Fruit fly (Drosophila melanogaster) whole organism, embryonic: Measurements from ENCODE around the gene CG32537.

Source experiments
- CG10431 ChIP-seq: fragments of 200-800 bp; sonication (Bioruptor generic); optimal IDR thresholded peaks from 3 replicates; lab custom pipeline; 2018; ENCODE audit warnings: missing biosample characterization, mild to moderate bottlenecking, missing genetic modification characterization
- CG11504 ChIP-seq: fragments of 200-800 bp; sonication (Bioruptor generic); optimal IDR thresholded peaks from 3 replicates; lab custom pipeline; 2019; ENCODE audit warnings: missing biosample characterization, mild to moderate bottlenecking, missing genetic modification characterization, moderate library complexity
- CG13894 ChIP-seq: fragments of 200-800 bp; sonication (Bioruptor generic); optimal IDR thresholded peaks from 3 replicates; lab custom pipeline; 2018; ENCODE audit warnings: missing biosample characterization, mild to moderate bottlenecking, missing genetic modification characterization, moderate library complexity
- CG15479 ChIP-seq: fragments of 200-800 bp; sonication (Bioruptor generic); optimal IDR thresholded peaks from 3 replicates; lab custom pipeline; 2019; ENCODE audit warnings: missing biosample characterization, mild to moderate bottlenecking, missing genetic modification characterization, moderate library complexity
- CG16863 ChIP-seq: fragments of 200-800 bp; sonication (Bioruptor generic); optimal IDR thresholded peaks from 3 replicates; lab custom pipeline; 2016; ENCODE audit warnings: missing biosample characterization, missing genetic modification characterization
- CG17186 ChIP-seq: fragments of 200-800 bp; sonication (Bioruptor generic); optimal IDR thresholded peaks from 3 replicates; lab custom pipeline; 2017; ENCODE audit warnings: missing biosample characterization, missing genetic modification reagents, missing genetic modification characterization
- CG18476 ChIP-seq: fragments of 200-800 bp; sonication (Bioruptor generic); optimal IDR thresholded peaks from 2 replicates; lab custom pipeline; 2016; ENCODE audit warnings: missing biosample characterization, mild to moderate bottlenecking, missing genetic modification characterization
- CG18619 ChIP-seq: fragments of 200-800 bp; sonication (Bioruptor generic); optimal IDR thresholded peaks from 3 replicates; lab custom pipeline; 2017; ENCODE audit warnings: missing biosample characterization, mild to moderate bottlenecking, missing genetic modification characterization
- CG2678 ChIP-seq: fragments of 200-800 bp; sonication (Bioruptor generic); optimal IDR thresholded peaks from 3 replicates; lab custom pipeline; 2019; ENCODE audit warnings: missing biosample characterization, mild to moderate bottlenecking, missing genetic modification characterization, moderate library complexity
- Gsc ChIP-seq: fragments of 200-800 bp; sonication (Bioruptor generic); IDR thresholded peaks from 2 replicates; pipeline ENCODE4 v1.3.6; 2022; ENCODE audit warnings: missing biosample characterization, missing genetic modification characterization
- Hey ChIP-seq: fragments of 200-800 bp; sonication (Bioruptor generic); optimal IDR thresholded peaks from 3 replicates; lab custom pipeline; 2018; ENCODE audit warnings: missing biosample characterization, mild to moderate bottlenecking, missing genetic modification characterization
- MTF-1 ChIP-seq: fragments of 200-800 bp; sonication (Bioruptor generic); optimal IDR thresholded peaks from 2 replicates; lab custom pipeline; 2018; ENCODE audit warnings: missing biosample characterization, mild to moderate bottlenecking, missing genetic modification characterization, borderline replicate concordance
- Mes4 ChIP-seq: fragments of 200-800 bp; sonication (Bioruptor generic); optimal IDR thresholded peaks from 2 replicates; lab custom pipeline; 2016; ENCODE audit warnings: missing biosample characterization, missing genetic modification characterization
- Optix ChIP-seq: fragments of 200-800 bp; sonication (Bioruptor generic); IDR thresholded peaks from 3 replicates; pipeline ENCODE4 v1.3.6; 2022; ENCODE audit warnings: missing biosample characterization, missing genetic modification characterization
- Sox102F ChIP-seq: fragments of 200-800 bp; sonication (Bioruptor generic); optimal IDR thresholded peaks from 2 replicates; lab custom pipeline; 2018; ENCODE audit warnings: missing biosample characterization, mild to moderate bottlenecking, missing genetic modification characterization, moderate library complexity
- Stat92E ChIP-seq, 3 experiments: fragments of >200 bp in 2 of 3; fragments of 200-800 bp in 1 of 3; sonication (Bioruptor generic) in 1 of 3; optimal IDR thresholded peaks; 2 replicates each; lab custom pipeline; 2017 to 2019; ENCODE audit warnings: missing biosample characterization in 3 of 3, missing genetic modification characterization in 3 of 3, mild to moderate bottlenecking in 1 of 3, moderate library complexity in 1 of 3
- ac ChIP-seq: fragments of 200-800 bp; sonication (Bioruptor generic); optimal IDR thresholded peaks from 3 replicates; lab custom pipeline; 2017; ENCODE audit warnings: missing biosample characterization, mild to moderate bottlenecking, missing genetic modification characterization
- bab2 ChIP-seq: fragments of 200-800 bp; sonication (Bioruptor generic); optimal IDR thresholded peaks from 2 replicates; lab custom pipeline; 2016; ENCODE audit warnings: missing biosample characterization, missing genetic modification characterization
- br ChIP-seq: fragments of >200 bp; optimal IDR thresholded peaks from 2 replicates; lab custom pipeline; 2017
- bsh ChIP-seq, 2 experiments: fragments of 200-800 bp; sonication (Bioruptor generic); optimal IDR thresholded peaks; 2 replicates each; lab custom pipeline; 2017 to 2018; ENCODE audit warnings: mild to moderate bottlenecking in 2 of 2, missing biosample characterization in 2 of 2, missing genetic modification characterization in 2 of 2, moderate library complexity in 1 of 2
- crp ChIP-seq, 2 experiments: fragments of 200-800 bp; sonication (Bioruptor generic); optimal IDR thresholded peaks; 2 replicates in 1 of 2; 3 replicates in 1 of 2; lab custom pipeline; 2017; ENCODE audit warnings: missing biosample characterization in 2 of 2, missing genetic modification characterization in 2 of 2, mild to moderate bottlenecking in 1 of 2, moderate library complexity in 1 of 2
- dm ChIP-seq: fragments of 200-800 bp; sonication (Bioruptor generic); optimal IDR thresholded peaks from 3 replicates; lab custom pipeline; 2016; ENCODE audit warnings: missing biosample characterization, missing genetic modification characterization
- eyg ChIP-seq: fragments of 200-800 bp; sonication (Bioruptor generic); optimal IDR thresholded peaks from 3 replicates; lab custom pipeline; 2016; ENCODE audit warnings: missing biosample characterization, missing genetic modification characterization
- fd102C ChIP-seq: fragments of 200-800 bp; sonication (Bioruptor generic); optimal IDR thresholded peaks from 2 replicates; lab custom pipeline; 2018; ENCODE audit warnings: missing biosample characterization, mild to moderate bottlenecking, missing genetic modification characterization, moderate library complexity
- fd96Cb ChIP-seq: fragments of 200-800 bp; sonication (Bioruptor generic); optimal IDR thresholded peaks from 2 replicates; lab custom pipeline; 2018; ENCODE audit warnings: missing biosample characterization, mild to moderate bottlenecking, missing genetic modification characterization, moderate library complexity
- grau ChIP-seq: fragments of 200-800 bp; optimal IDR thresholded peaks from 3 replicates; lab custom pipeline; 2019; ENCODE audit warnings: missing biosample characterization, mild to moderate bottlenecking, missing genetic modification characterization, moderate library complexity
- otp ChIP-seq: fragments of 200-800 bp; sonication (Bioruptor generic); IDR thresholded peaks from 3 replicates; pipeline ENCODE4, ENCODE4 v1.3.6; 2022; ENCODE audit warnings: missing biosample characterization, missing genetic modification characterization
- pita ChIP-seq: fragments of 200-800 bp; sonication (Bioruptor generic); optimal IDR thresholded peaks from 2 replicates; lab custom pipeline; 2017; ENCODE audit warnings: missing biosample characterization, mild to moderate bottlenecking, missing genetic modification characterization
- pros ChIP-seq: fragments of 200-800 bp; sonication (Bioruptor generic); optimal IDR thresholded peaks from 3 replicates; lab custom pipeline; 2019; ENCODE audit warnings: missing biosample characterization, mild to moderate bottlenecking, missing genetic modification characterization, moderate library complexity
- ro ChIP-seq: fragments of 200-800 bp; sonication (Bioruptor generic); IDR thresholded peaks from 2 replicates; pipeline ENCODE4 v1.3.6; 2022; ENCODE audit warnings: missing biosample characterization, missing genetic modification characterization
- run ChIP-seq: fragments of 200-800 bp; sonication (Bioruptor generic); optimal IDR thresholded peaks from 3 replicates; lab custom pipeline; 2018; ENCODE audit warnings: missing biosample characterization, mild to moderate bottlenecking, missing genetic modification characterization
- seq ChIP-seq: fragments of 200-800 bp; sonication (Bioruptor generic); IDR thresholded peaks from 2 replicates; pipeline ENCODE4 v1.3.6; 2022; ENCODE audit warnings: missing biosample characterization, missing genetic modification characterization
- sr ChIP-seq: fragments of 200-800 bp; sonication (Bioruptor generic); IDR thresholded peaks from 3 replicates; pipeline ENCODE4 v1.3.6; 2022; ENCODE audit warnings: missing biosample characterization, missing genetic modification characterization
- ssp ChIP-seq: fragments of 200-800 bp; sonication (Bioruptor generic); IDR thresholded peaks from 2 replicates; pipeline ENCODE4 v1.3.6; 2022; ENCODE audit warnings: missing biosample characterization, missing genetic modification characterization
- sug ChIP-seq: fragments of 200-800 bp; optimal IDR thresholded peaks from 2 replicates; lab custom pipeline; 2019; ENCODE audit warnings: missing biosample characterization, mild to moderate bottlenecking, missing genetic modification characterization, moderate library complexity
- tin ChIP-seq: fragments of 200-800 bp; sonication (Bioruptor generic); optimal IDR thresholded peaks from 3 replicates; lab custom pipeline; 2016; ENCODE audit warnings: missing biosample characterization, missing genetic modification characterization
- twi ChIP-seq: fragments of 200-800 bp; optimal IDR thresholded peaks from 2 replicates; lab custom pipeline; 2019; ENCODE audit warnings: missing biosample characterization, mild to moderate bottlenecking, missing genetic modification characterization, moderate library complexity

CG32537 gene

dm6 chrX:19321820-19322708, 45.7 kb upstream of the CG32537 start, which contains the start of gene out (continued):
- peak; percentile 90 for TF ChIP-seq Gsc
- TF ChIP-seq CG10431 (GFP tag; lab: Kevin White, UChicago) = peak; percentile 82
- TF ChIP-seq tin (GFP tag; lab: Kevin White, UChicago) = peak; percentile 91
- TF ChIP-seq CG17186 = peak; percentile 51
- TF ChIP-seq ro (GFP tag; lab: Robert Waterston, UW) = peak; percentile 86
- TF ChIP-seq sr (GFP tag; lab: Robert Waterston, UW) = peak; percentile 63; the same call in 1 of the 3 replicates
- TF ChIP-seq sug = peak; percentile 90
- TF ChIP-seq CG18476 = peak; percentile 92
- peak; percentile 85 for TF ChIP-seq otp
- peak; percentile 91 for TF ChIP-seq Optix (GFP tag; lab: Robert Waterston, UW)
- peak; percentile 94 for TF ChIP-seq CG11504 (tag; lab: Kevin White, UChicago)
- TF ChIP-seq grau = peak; percentile 94
- peak; percentile 86 for TF ChIP-seq MTF-1 (GFP tag; lab: Kevin White, UChicago)
- peak; percentile 88 for TF ChIP-seq fd102C (GFP tag; lab: Kevin White, UChicago)
- peak; percentile 96 for TF ChIP-seq seq (GFP tag; lab: Robert Waterston, UW)
- peak; percentile 95 for TF ChIP-seq bsh (GFP tag; optimal IDR thresholded peaks at IDR 0.05; lab: Kevin White, UChicago)
- peak; percentile 68 for TF ChIP-seq eyg
- peak; percentile 85 for TF ChIP-seq ssp (GFP tag; lab: Robert Waterston, UW)
- peak; percentile 32 for TF ChIP-seq pros (GFP tag; lab: Kevin White, UChicago)
- TF ChIP-seq br = no peak
- peak; percentile 96 for TF ChIP-seq CG2678 (tag; lab: Kevin White, UChicago)
- peak; percentile 66 for TF ChIP-seq CG15479 (GFP tag; lab: Kevin White, UChicago)
- TF ChIP-seq fd96Cb (tag; lab: Kevin White, UChicago) = peak; percentile 94
- TF ChIP-seq ac (GFP tag; lab: Kevin White, UChicago) = peak; percentile 88
- TF ChIP-seq Mes4 (GFP tag; lab: Kevin White, UChicago) = peak; percentile 78
- TF ChIP-seq CG13894 (tag; lab: Kevin White, UChicago) = peak; percentile 84
- peak; percentile 31 for TF ChIP-seq Hey
- TF ChIP-seq Sox102F = peak; percentile 93
- TF ChIP-seq bab2 (GFP tag; lab: Kevin White, UChicago) = peak; percentile 78
- peak; percentile 78 for TF ChIP-seq CG16863 (GFP tag; lab: Kevin White, UChicago)
- peak; percentile 83 for TF ChIP-seq run
- no peak for TF ChIP-seq pita (GFP tag; lab: Kevin White, UChicago)
- TF ChIP-seq Stat92E (GFP tag; optimal IDR thresholded peaks at IDR 0.05; lab: Kevin White, UChicago) = peak in 1 of 3 experiments; percentile 69
- peak; percentile 67 for TF ChIP-seq dm (GFP tag; lab: Kevin White, UChicago)
- TF ChIP-seq crp (GFP tag; optimal IDR thresholded peaks at IDR 0.05; lab: Kevin White, UChicago) = peak in 1 of 2 experiments; percentile 62

- TF ChIP-seq twi (peak; percentile 91), CG18619 (GFP tag; lab: Kevin White, UChicago) (no peak)
These were observed 42.6 kb upstream of the CG32537 start for dm6 chrX:19318924-19319323.
